Worm (Caenorhabditis elegans) whole organism, L2 larva: ENCODE measurements around the gene F59F3.6.

Experiments used
- C34F6.9 ChIP-seq: fragments of 150-350 bp; optimal IDR thresholded peaks from 2 replicates; lab custom pipeline; 2014; ENCODE audit warnings: missing biosample characterization, missing genetic modification characterization
- F13H6.1 ChIP-seq: sonication (generic microtip); optimal IDR thresholded peaks from 2 replicates; lab custom pipeline; 2016; ENCODE audit warnings: missing genetic modification characterization, missing compliant biosample characterization
- R02D3.7 ChIP-seq: fragments of 150-350 bp; optimal IDR thresholded peaks from 2 replicates; lab custom pipeline; 2014; ENCODE audit warnings: missing biosample characterization, missing genetic modification characterization
- Y55F3AM.14 ChIP-seq: fragments of 200-800 bp; sonication (Bioruptor generic); optimal IDR thresholded peaks from 2 replicates; lab custom pipeline; 2018; ENCODE audit warnings: mild to moderate bottlenecking, missing genetic modification characterization, missing compliant biosample characterization
- ZK546.5 ChIP-seq: sonication (generic microtip); optimal IDR thresholded peaks from 2 replicates; lab custom pipeline; 2017; ENCODE audit warnings: missing biosample characterization, missing genetic modification characterization
- alr-1 ChIP-seq: fragments of 150-350 bp; optimal IDR thresholded peaks from 2 replicates; lab custom pipeline; 2014; ENCODE audit warnings: missing biosample characterization, missing genetic modification characterization
- aly-2 ChIP-seq: fragments of 150-350 bp; optimal IDR thresholded peaks from 2 replicates; lab custom pipeline; 2014; ENCODE audit warnings: missing biosample characterization, missing genetic modification characterization
- blmp-1 ChIP-seq: sonication (generic microtip); optimal IDR thresholded peaks from 2 replicates; lab custom pipeline; 2017; ENCODE audit warnings: missing genetic modification characterization, mild to moderate bottlenecking, missing compliant biosample characterization, antibody characterized with exemption, moderate library complexity; ENCODE audit not compliant: insufficient read depth
- ceh-16 ChIP-seq: fragments of 150-350 bp; optimal IDR thresholded peaks from 2 replicates; lab custom pipeline; 2014; ENCODE audit warnings: missing biosample characterization, missing genetic modification characterization
- ceh-82 ChIP-seq: fragments of 150-350 bp; optimal IDR thresholded peaks from 2 replicates; lab custom pipeline; 2014; ENCODE audit warnings: missing biosample characterization, missing genetic modification characterization
- dmd-4 ChIP-seq: sonication (generic microtip); optimal IDR thresholded peaks from 2 replicates; lab custom pipeline; 2017; ENCODE audit warnings: missing biosample characterization, missing genetic modification characterization
- egl-27 ChIP-seq: sonication (generic microtip); optimal IDR thresholded peaks from 3 replicates; lab custom pipeline; 2017; ENCODE audit warnings: missing biosample characterization, missing genetic modification reagents, missing genetic modification characterization
- elt-1 ChIP-seq: fragments of 150-350 bp; optimal IDR thresholded peaks from 2 replicates; lab custom pipeline; 2014; ENCODE audit warnings: missing biosample characterization, missing genetic modification characterization
- fos-1 ChIP-seq: fragments of 150-350 bp; optimal IDR thresholded peaks from 2 replicates; lab custom pipeline; 2014; ENCODE audit warnings: missing biosample characterization, missing genetic modification characterization
- lin-13 ChIP-seq: fragments of 150-350 bp; optimal IDR thresholded peaks from 2 replicates; lab custom pipeline; 2014; ENCODE audit warnings: missing biosample characterization, missing genetic modification reagents, missing genetic modification characterization
- lin-39 ChIP-seq: fragments of 150-350 bp; optimal IDR thresholded peaks from 2 replicates; lab custom pipeline; 2014; ENCODE audit warnings: missing biosample characterization, missing genetic modification reagents, missing genetic modification characterization
- lsy-2 ChIP-seq, 2 experiments: fragments of 150-350 bp in 1 of 2; sonication (generic microtip) in 1 of 2; optimal IDR thresholded peaks; 2 replicates each; lab custom pipeline; 2014 to 2017; ENCODE audit warnings: missing biosample characterization in 2 of 2, missing genetic modification characterization in 2 of 2
- mbf-1 ChIP-seq: sonication (generic microtip); optimal IDR thresholded peaks from 2 replicates; lab custom pipeline; 2017; ENCODE audit warnings: missing biosample characterization, missing genetic modification characterization
- nhr-12 ChIP-seq: fragments of 150-350 bp; optimal IDR thresholded peaks from 2 replicates; lab custom pipeline; 2014; ENCODE audit warnings: missing biosample characterization, missing genetic modification characterization
- nhr-129 ChIP-seq: fragments of 150-350 bp; optimal IDR thresholded peaks from 2 replicates; lab custom pipeline; 2014; ENCODE audit warnings: missing biosample characterization, missing genetic modification characterization
- nhr-21 ChIP-seq: fragments of 150-350 bp; optimal IDR thresholded peaks from 2 replicates; lab custom pipeline; 2014; ENCODE audit warnings: missing biosample characterization, missing genetic modification characterization
- nhr-23 ChIP-seq: fragments of 150-350 bp; optimal IDR thresholded peaks from 2 replicates; lab custom pipeline; 2014; ENCODE audit warnings: missing biosample characterization, missing genetic modification reagents, missing genetic modification characterization
- nhr-237 ChIP-seq: fragments of 150-350 bp; optimal IDR thresholded peaks from 2 replicates; lab custom pipeline; 2014; ENCODE audit warnings: missing biosample characterization, missing genetic modification characterization
- nhr-25 ChIP-seq: fragments of 150-350 bp; sonication (generic microtip); optimal IDR thresholded peaks from 3 replicates; lab custom pipeline; 2014; ENCODE audit warnings: missing biosample characterization, missing genetic modification characterization
- nhr-77 ChIP-seq: fragments of 150-350 bp; optimal IDR thresholded peaks from 2 replicates; lab custom pipeline; 2014; ENCODE audit warnings: missing biosample characterization, missing genetic modification characterization
- sem-4 ChIP-seq: fragments of 150-350 bp; optimal IDR thresholded peaks from 2 replicates; lab custom pipeline; 2014; ENCODE audit warnings: missing biosample characterization, missing genetic modification reagents, missing genetic modification characterization
- skn-1 ChIP-seq: sonication (generic microtip); optimal IDR thresholded peaks from 2 replicates; lab custom pipeline; 2017; ENCODE audit warnings: missing biosample characterization, missing genetic modification characterization
- sma-3 ChIP-seq: sonication (generic microtip); optimal IDR thresholded peaks from 2 replicates; lab custom pipeline; 2016; ENCODE audit warnings: missing genetic modification reagents, missing genetic modification characterization, missing compliant biosample characterization
- sma-9 ChIP-seq, 2 experiments: fragments of 150-350 bp in 1 of 2; sonication (generic microtip) in 1 of 2; optimal IDR thresholded peaks; 2 replicates each; lab custom pipeline; 2014 to 2016; ENCODE audit warnings: missing genetic modification characterization in 2 of 2, mild to moderate bottlenecking in 1 of 2, missing biosample characterization in 1 of 2, missing compliant biosample characterization in 1 of 2, missing genetic modification reagents in 1 of 2, moderate library complexity in 1 of 2
- snpc-4 ChIP-seq: fragments of 150-350 bp; optimal IDR thresholded peaks from 2 replicates; lab custom pipeline; 2014; ENCODE audit warnings: missing biosample characterization, missing genetic modification characterization
- unc-39 ChIP-seq: fragments of 150-350 bp; optimal IDR thresholded peaks from 2 replicates; lab custom pipeline; 2014; ENCODE audit warnings: missing biosample characterization, missing genetic modification characterization
- unc-55 ChIP-seq: fragments of 150-350 bp; sonication (generic microtip); optimal IDR thresholded peaks from 3 replicates; lab custom pipeline; 2014; ENCODE audit warnings: missing biosample characterization, missing genetic modification reagents, missing genetic modification characterization
- zag-1 ChIP-seq: fragments of 150-350 bp; optimal IDR thresholded peaks from 2 replicates; lab custom pipeline; 2014; ENCODE audit warnings: missing biosample characterization, missing genetic modification characterization
- ztf-1 ChIP-seq: fragments of 200-800 bp; sonication (Bioruptor generic); conservative IDR thresholded peaks from 2 replicates; pipeline ENCODE4 v1.3.6; 2022; ENCODE audit warnings: missing genetic modification characterization, missing compliant biosample characterization
- ztf-11 ChIP-seq: sonication (generic microtip); optimal IDR thresholded peaks from 2 replicates; lab custom pipeline; 2017; ENCODE audit warnings: missing biosample characterization, missing genetic modification characterization
- ztf-4 ChIP-seq: fragments of 150-350 bp; optimal IDR thresholded peaks from 2 replicates; lab custom pipeline; 2014; ENCODE audit warnings: missing biosample characterization, missing genetic modification characterization

The F59F3.6 gene

DNA sequence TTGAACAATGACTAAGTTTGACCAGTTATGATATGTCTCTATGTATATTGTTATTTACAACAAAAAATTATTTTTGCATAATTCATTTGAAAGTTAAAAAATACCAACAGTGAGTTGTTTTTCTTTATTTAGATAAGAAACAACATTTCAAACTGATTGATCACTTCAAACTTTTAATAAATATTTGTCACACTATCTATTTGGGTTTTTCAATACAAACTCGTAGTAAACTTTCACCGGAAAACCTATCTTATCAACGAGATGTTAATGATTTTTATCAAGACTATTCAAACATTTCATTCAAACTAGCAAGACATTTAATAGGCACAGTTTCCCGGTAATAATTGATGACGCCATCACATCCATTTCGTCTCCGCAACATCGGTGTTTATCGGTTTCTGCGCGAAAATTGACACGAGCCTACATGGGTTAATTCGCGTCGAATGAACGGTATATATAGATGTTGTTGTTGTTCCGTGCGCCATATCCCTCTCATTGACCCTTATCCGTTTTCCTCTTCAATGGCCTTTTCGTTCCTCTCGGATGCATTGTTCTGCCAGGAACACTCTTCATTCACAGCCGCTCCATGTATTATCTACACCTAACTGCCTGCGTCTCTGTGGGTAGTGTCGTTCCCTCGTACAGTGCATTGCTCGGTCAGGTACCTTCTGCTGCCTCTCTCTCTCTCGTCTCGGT lies 8.8 kb downstream of the F59F3.6 start:
- peak; percentile 45 for TF ChIP-seq fos-1 (tag; lab: Kevin White, UChicago)
- TF ChIP-seq nhr-77 (tag; lab: Kevin White, UChicago): no peak

DNA sequence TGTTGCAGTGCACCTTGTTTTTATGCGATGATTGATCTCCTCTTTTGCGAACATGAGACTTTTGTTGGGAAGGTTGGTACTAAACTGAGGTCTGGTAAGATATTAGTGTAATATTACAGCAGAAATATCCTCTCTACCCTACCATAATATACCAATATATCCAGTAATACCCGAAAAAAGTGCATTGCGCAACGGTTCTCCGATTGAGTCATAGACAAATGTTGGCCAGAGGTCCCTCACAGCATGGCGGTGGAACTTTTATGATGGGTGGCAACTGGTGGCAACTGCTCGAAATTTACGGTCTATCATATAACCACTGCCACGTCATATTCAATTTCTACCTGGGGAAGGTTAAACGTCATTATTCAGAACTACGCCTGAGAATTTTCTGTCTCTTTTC lies 9.8 kb downstream of the F59F3.6 start:
- TF ChIP-seq nhr-129 (tag; lab: Kevin White, UChicago): no peak
- TF ChIP-seq lin-13: no peak
- TF ChIP-seq ceh-16 (tag; lab: Kevin White, UChicago): no peak
- no peak for TF ChIP-seq sma-9 (GFP tag; optimal IDR thresholded peaks at IDR 0.05; lab: Kevin White, UChicago)
- TF ChIP-seq sma-9 (tag; optimal IDR thresholded peaks at IDR 0.05; lab: Kevin White, UChicago): no peak
- no peak for TF ChIP-seq lsy-2 (tag; optimal IDR thresholded peaks at IDR 0.05; lab: Kevin White, UChicago)
- TF ChIP-seq unc-55 (GFP tag; lab: Kevin White, UChicago): no peak
- no peak for TF ChIP-seq blmp-1 (tag; lab: Kevin White, UChicago)
- no peak for TF ChIP-seq lin-39
- no peak for TF ChIP-seq sma-3 (GFP tag; lab: Kevin White, UChicago)
- no peak for TF ChIP-seq C34F6.9 (tag; lab: Kevin White, UChicago)
- no peak for TF ChIP-seq ceh-82 (tag; lab: Kevin White, UChicago)
- TF ChIP-seq R02D3.7: no peak
- TF ChIP-seq skn-1 (tag; lab: Kevin White, UChicago): no peak
- no peak for TF ChIP-seq ztf-4 (tag; lab: Kevin White, UChicago)
- TF ChIP-seq nhr-12: no peak
- TF ChIP-seq snpc-4: no peak
- no peak for TF ChIP-seq elt-1 (tag; lab: Kevin White, UChicago)
- no peak for TF ChIP-seq ZK546.5
- TF ChIP-seq dmd-4 (tag; lab: Kevin White, UChicago): no peak

DNA sequence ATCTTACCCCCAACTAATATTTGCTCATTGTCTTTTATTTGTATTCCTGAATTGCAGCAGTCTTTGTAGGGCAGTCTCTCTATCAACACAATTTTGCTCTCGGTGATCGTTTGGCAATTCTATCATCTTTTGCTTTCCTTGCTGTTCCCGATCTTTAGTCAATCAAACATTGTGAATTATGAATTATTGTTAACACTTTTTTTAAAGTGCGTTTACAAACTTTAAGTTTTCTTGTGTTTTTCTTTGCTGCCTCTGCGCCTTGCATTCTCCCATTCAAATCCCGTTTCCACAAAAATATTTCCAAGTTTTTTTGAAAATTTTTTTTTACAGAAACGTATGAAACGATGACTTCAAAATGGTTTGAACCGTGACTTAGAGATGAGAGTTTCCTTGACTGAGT lies 17.0 kb downstream of the F59F3.6 start, which contains the start of gene ver-4:
Gene ver-4, plus strand, starts transcription at position 301 of the 400 bp plus-strand sequence.
- no peak for TF ChIP-seq unc-55 (GFP tag; lab: Kevin White, UChicago)

DNA sequence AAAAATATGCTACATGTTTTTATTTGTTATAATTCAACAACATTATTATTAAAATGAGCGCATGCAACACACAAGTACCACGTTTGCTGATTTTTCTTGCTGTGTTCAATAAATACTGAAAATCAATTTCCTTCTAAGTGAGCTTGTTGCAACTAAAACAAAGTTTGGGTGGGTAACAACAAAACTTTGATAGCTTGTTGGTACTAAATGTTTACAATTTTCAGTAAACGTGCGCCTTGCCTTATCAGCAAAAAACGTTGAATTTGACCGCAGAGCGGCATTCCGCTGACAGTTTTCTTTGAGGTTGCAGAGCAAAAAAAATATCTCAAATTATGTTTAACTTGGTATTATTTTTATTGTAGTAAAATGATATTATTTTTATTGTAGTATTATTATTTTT lies 17.7 kb downstream of the F59F3.6 start:
- no peak for TF ChIP-seq dmd-4 (tag; lab: Kevin White, UChicago)
- no peak for TF ChIP-seq snpc-4
- TF ChIP-seq skn-1 (tag; lab: Kevin White, UChicago): no peak
- no peak for TF ChIP-seq Y55F3AM.14 (GFP tag; lab: Kevin White, UChicago)
- TF ChIP-seq lin-13: no peak
- no peak for TF ChIP-seq F13H6.1 (tag; lab: Kevin White, UChicago)
- TF ChIP-seq egl-27: no peak
- no peak for TF ChIP-seq nhr-23 (tag; lab: Kevin White, UChicago)
- TF ChIP-seq nhr-25 (tag; lab: Kevin White, UChicago): no peak
- TF ChIP-seq nhr-237 (tag; lab: Kevin White, UChicago): no peak
- no peak for TF ChIP-seq nhr-12
- TF ChIP-seq alr-1: no peak
- TF ChIP-seq nhr-21 (tag; lab: Kevin White, UChicago): no peak
- TF ChIP-seq mbf-1 (tag; lab: Kevin White, UChicago): no peak
- TF ChIP-seq lsy-2 (tag; optimal IDR thresholded peaks at IDR 0.05; lab: Kevin White, UChicago): no peak
- no peak for TF ChIP-seq lin-39
- TF ChIP-seq, all 48 proteins: peak for 0

DNA sequence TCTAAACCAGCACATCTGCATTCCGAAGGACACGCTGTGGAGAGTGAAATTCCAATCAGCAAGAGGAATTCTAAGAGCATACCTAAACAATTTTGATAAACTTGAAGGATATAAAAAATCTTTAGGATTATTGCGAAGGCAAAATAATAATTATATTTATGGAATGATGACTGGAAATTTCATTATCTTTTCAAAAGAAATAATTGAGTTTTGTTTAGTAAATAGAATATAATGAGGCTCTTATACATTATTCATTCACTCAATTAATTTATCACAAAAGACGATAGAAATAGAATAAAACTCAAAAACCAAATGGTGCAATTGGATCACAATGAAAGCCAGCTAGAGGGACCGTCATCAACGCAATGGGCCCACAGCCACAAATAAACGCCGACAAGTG lies 19.9 kb downstream of the F59F3.6 start, which contains the start of gene pxn-2:
Gene pxn-2, minus strand, starts transcription at position 101 of the 400 bp plus-strand sequence.
- TF ChIP-seq sma-9 (GFP tag; optimal IDR thresholded peaks at IDR 0.05; lab: Kevin White, UChicago): no peak
- no peak for TF ChIP-seq sma-9 (tag; optimal IDR thresholded peaks at IDR 0.05; lab: Kevin White, UChicago)
- no peak for TF ChIP-seq lin-39
- no peak for TF ChIP-seq zag-1
- TF ChIP-seq elt-1 (tag; lab: Kevin White, UChicago): no peak
- no peak for TF ChIP-seq egl-27
- TF ChIP-seq unc-39 (tag; lab: Kevin White, UChicago): no peak
- TF ChIP-seq ztf-11: no peak
- no peak for TF ChIP-seq ztf-1 (GFP tag; lab: Robert Waterston, UW)
- no peak for TF ChIP-seq aly-2 (tag; lab: Kevin White, UChicago)
- no peak for TF ChIP-seq unc-55 (GFP tag; lab: Kevin White, UChicago)
- no peak for TF ChIP-seq lin-13
- no peak for TF ChIP-seq blmp-1 (tag; lab: Kevin White, UChicago)
- TF ChIP-seq snpc-4: no peak
- no peak for TF ChIP-seq sem-4
- no peak for TF ChIP-seq nhr-129 (tag; lab: Kevin White, UChicago)
- TF ChIP-seq ztf-4 (tag; lab: Kevin White, UChicago): no peak
